Worm (Caenorhabditis elegans): ENCODE results near the gene Y75B8A.33.

Gene Y75B8A.33

ce11 chrIII:12366989-12367557, at the start of gene Y75B8A.33:
Gene Y75B8A.33 (minus strand): TSS chrIII:12367373.
- TF ChIP-seq ama-1 (optimal IDR thresholded peaks at IDR 0.05) (peak; percentile 69), lsy-2 (tag; optimal IDR thresholded peaks at IDR 0.05) (peak in 1 of 2 experiments; percentile 24), egl-27 (tag; optimal IDR thresholded peaks at IDR 0.05) (no peak), sem-4 (tag; optimal IDR thresholded peaks at IDR 0.05) (peak; percentile 23), alr-1 (tag; optimal IDR thresholded peaks at IDR 0.05) (no peak), lin-13 (GFP tag; optimal IDR thresholded peaks at IDR 0.05) (peak; percentile 40)

- no peak for TF ChIP-seq nhr-23 (tag; optimal IDR thresholded peaks at IDR 0.05)
- TF ChIP-seq Y55F3AM.14 (GFP tag; optimal IDR thresholded peaks at IDR 0.05), result no peak
- no peak for TF ChIP-seq nhr-129 (tag; optimal IDR thresholded peaks at IDR 0.05)
- TF ChIP-seq aly-2 (tag; optimal IDR thresholded peaks at IDR 0.05), result no peak
- no peak for TF ChIP-seq mdl-1 (tag; optimal IDR thresholded peaks at IDR 0.05)
- TF ChIP-seq unc-62 (GFP tag; optimal IDR thresholded peaks at IDR 0.05), result no peak
- no peak for TF ChIP-seq nhr-21 (tag; optimal IDR thresholded peaks at IDR 0.05)
- TF ChIP-seq ceh-16 (tag; optimal IDR thresholded peaks at IDR 0.05), result no peak
- TF ChIP-seq ztf-11 (tag; optimal IDR thresholded peaks at IDR 0.05), result no peak
- no peak for TF ChIP-seq lin-39 (tag; optimal IDR thresholded peaks at IDR 0.05)
- TF ChIP-seq mbf-1 (tag; optimal IDR thresholded peaks at IDR 0.05), result no peak
- no peak for TF ChIP-seq nhr-237 (tag; optimal IDR thresholded peaks at IDR 0.05)
These were observed 47.4 kb upstream of the Y75B8A.33 start for ce11 chrIII:12414533-12414932.

- TF ChIP-seq mab-5 (tag; optimal IDR thresholded peaks at IDR 0.05) (no peak), egl-27 (tag; optimal IDR thresholded peaks at IDR 0.05) (no peak), ceh-82 (tag; optimal IDR thresholded peaks at IDR 0.05) (no peak), peb-1 (tag; optimal IDR thresholded peaks at IDR 0.05) (no peak), nhr-129 (tag; optimal IDR thresholded peaks at IDR 0.05) (no peak), nhr-25 (tag; optimal IDR thresholded peaks at IDR 0.05) (no peak)
These were observed 44.5 kb upstream of the Y75B8A.33 start for ce11 chrIII:12411668-12412067.

ce11 chrIII:12411059-12411458, 43.9 kb upstream of the Y75B8A.33 start:
- TF ChIP-seq blmp-1 (tag; optimal IDR thresholded peaks at IDR 0.05; ENCODE audit: insufficient read depth) (no peak), unc-62 (GFP tag; optimal IDR thresholded peaks at IDR 0.05) (no peak), nhr-6 (tag; optimal IDR thresholded peaks at IDR 0.05) (no peak), lsy-2 (tag; optimal IDR thresholded peaks at IDR 0.05) (no peak), C34F6.9 (tag; optimal IDR thresholded peaks at IDR 0.05) (no peak), skn-1 (tag; optimal IDR thresholded peaks at IDR 0.05) (no peak), sma-3 (GFP tag; optimal IDR thresholded peaks at IDR 0.05) (no peak), nhr-23 (tag; optimal IDR thresholded peaks at IDR 0.05) (no peak), zag-1 (tag; optimal IDR thresholded peaks at IDR 0.05) (no peak), nhr-237 (tag; optimal IDR thresholded peaks at IDR 0.05) (no peak), gmeb-1 (tag; optimal IDR thresholded peaks at IDR 0.05) (no peak), Y55F3AM.14 (GFP tag; optimal IDR thresholded peaks at IDR 0.05) (no peak), elt-3 (tag; optimal IDR thresholded peaks at IDR 0.05) (no peak), F13H6.1 (tag; optimal IDR thresholded peaks at IDR 0.05) (no peak), lin-11 (tag; optimal IDR thresholded peaks at IDR 0.05) (no peak)

ce11 chrIII:12410304-12410703, 43.1 kb upstream of the Y75B8A.33 start:
- TF ChIP-seq nhr-77 (tag; optimal IDR thresholded peaks at IDR 0.05) (no peak), sma-3 (GFP tag; optimal IDR thresholded peaks at IDR 0.05) (no peak), Y55F3AM.14 (GFP tag; optimal IDR thresholded peaks at IDR 0.05) (no peak), mbf-1 (tag; optimal IDR thresholded peaks at IDR 0.05) (no peak)

ce11 chrIII:12399709-12400108, 32.5 kb upstream of the Y75B8A.33 start:
- peak; percentile 6 for TF ChIP-seq unc-55 (GFP tag; optimal IDR thresholded peaks at IDR 0.05)
- TF ChIP-seq lsy-2 (tag; optimal IDR thresholded peaks at IDR 0.05), result peak in 1 of 2 experiments; percentile 12
- TF ChIP-seq nhr-129 (tag; optimal IDR thresholded peaks at IDR 0.05), result peak; percentile 59
- TF ChIP-seq sma-3 (GFP tag; optimal IDR thresholded peaks at IDR 0.05), result peak; percentile 2
- no peak for TF ChIP-seq nhr-12 (tag; optimal IDR thresholded peaks at IDR 0.05)

All from whole organism, L2 larva.